Worm (Caenorhabditis elegans) whole organism, L2 larva: ENCODE data around the gene K07E3.4.

Source experiments
- C34F6.9 ChIP-seq: fragments of 150-350 bp; optimal IDR thresholded peaks from 2 replicates; lab custom pipeline; 2014; ENCODE audit warnings: missing biosample characterization, missing genetic modification characterization
- R02D3.7 ChIP-seq: fragments of 150-350 bp; optimal IDR thresholded peaks from 2 replicates; lab custom pipeline; 2014; ENCODE audit warnings: missing biosample characterization, missing genetic modification characterization
- Y55F3AM.14 ChIP-seq: fragments of 200-800 bp; sonication (Bioruptor generic); optimal IDR thresholded peaks from 2 replicates; lab custom pipeline; 2018; ENCODE audit warnings: mild to moderate bottlenecking, missing genetic modification characterization, missing compliant biosample characterization
- ZK546.5 ChIP-seq: sonication (generic microtip); optimal IDR thresholded peaks from 2 replicates; lab custom pipeline; 2017; ENCODE audit warnings: missing biosample characterization, missing genetic modification characterization
- ama-1 ChIP-seq: fragments of 150-350 bp; optimal IDR thresholded peaks from 2 replicates; lab custom pipeline; 2018; ENCODE audit warnings: inconsistent platforms
- blmp-1 ChIP-seq: sonication (generic microtip); optimal IDR thresholded peaks from 2 replicates; lab custom pipeline; 2017; ENCODE audit warnings: missing genetic modification characterization, mild to moderate bottlenecking, missing compliant biosample characterization, antibody characterized with exemption, moderate library complexity; ENCODE audit not compliant: insufficient read depth
- crh-2 ChIP-seq: sonication (generic microtip); optimal IDR thresholded peaks from 2 replicates; lab custom pipeline; 2017; ENCODE audit warnings: missing biosample characterization, missing genetic modification characterization
- dmd-4 ChIP-seq: sonication (generic microtip); optimal IDR thresholded peaks from 2 replicates; lab custom pipeline; 2017; ENCODE audit warnings: missing biosample characterization, missing genetic modification characterization
- elt-3 ChIP-seq: sonication (generic microtip); optimal IDR thresholded peaks from 2 replicates; lab custom pipeline; 2017; ENCODE audit warnings: missing biosample characterization, missing genetic modification characterization
- fos-1 ChIP-seq: fragments of 150-350 bp; optimal IDR thresholded peaks from 2 replicates; lab custom pipeline; 2014; ENCODE audit warnings: missing biosample characterization, missing genetic modification characterization
- gmeb-1 ChIP-seq: fragments of 150-350 bp; optimal IDR thresholded peaks from 2 replicates; lab custom pipeline; 2014; ENCODE audit warnings: missing biosample characterization, missing genetic modification characterization
- lin-13 ChIP-seq: fragments of 150-350 bp; optimal IDR thresholded peaks from 2 replicates; lab custom pipeline; 2014; ENCODE audit warnings: missing biosample characterization, missing genetic modification reagents, missing genetic modification characterization
- lin-39 ChIP-seq: fragments of 150-350 bp; optimal IDR thresholded peaks from 2 replicates; lab custom pipeline; 2014; ENCODE audit warnings: missing biosample characterization, missing genetic modification reagents, missing genetic modification characterization
- lsy-2 ChIP-seq, 2 experiments: fragments of 150-350 bp in 1 of 2; sonication (generic microtip) in 1 of 2; optimal IDR thresholded peaks; 2 replicates each; lab custom pipeline; 2014 to 2017; ENCODE audit warnings: missing biosample characterization in 2 of 2, missing genetic modification characterization in 2 of 2
- mbf-1 ChIP-seq: sonication (generic microtip); optimal IDR thresholded peaks from 2 replicates; lab custom pipeline; 2017; ENCODE audit warnings: missing biosample characterization, missing genetic modification characterization
- nhr-10 ChIP-seq: sonication (generic microtip); optimal IDR thresholded peaks from 2 replicates; lab custom pipeline; 2017; ENCODE audit warnings: missing biosample characterization, missing genetic modification characterization
- nhr-11 ChIP-seq: fragments of 150-350 bp; optimal IDR thresholded peaks from 2 replicates; lab custom pipeline; 2014; ENCODE audit warnings: missing biosample characterization, missing genetic modification characterization
- nhr-21 ChIP-seq: fragments of 150-350 bp; optimal IDR thresholded peaks from 2 replicates; lab custom pipeline; 2014; ENCODE audit warnings: missing biosample characterization, missing genetic modification characterization
- nhr-23 ChIP-seq: fragments of 150-350 bp; optimal IDR thresholded peaks from 2 replicates; lab custom pipeline; 2014; ENCODE audit warnings: missing biosample characterization, missing genetic modification reagents, missing genetic modification characterization
- nhr-237 ChIP-seq: fragments of 150-350 bp; optimal IDR thresholded peaks from 2 replicates; lab custom pipeline; 2014; ENCODE audit warnings: missing biosample characterization, missing genetic modification characterization
- nhr-6 ChIP-seq: fragments of 150-350 bp; optimal IDR thresholded peaks from 2 replicates; lab custom pipeline; 2014; ENCODE audit warnings: missing biosample characterization, missing genetic modification characterization
- sem-4 ChIP-seq: fragments of 150-350 bp; optimal IDR thresholded peaks from 2 replicates; lab custom pipeline; 2014; ENCODE audit warnings: missing biosample characterization, missing genetic modification reagents, missing genetic modification characterization
- skn-1 ChIP-seq: sonication (generic microtip); optimal IDR thresholded peaks from 2 replicates; lab custom pipeline; 2017; ENCODE audit warnings: missing biosample characterization, missing genetic modification characterization
- sma-3 ChIP-seq: sonication (generic microtip); optimal IDR thresholded peaks from 2 replicates; lab custom pipeline; 2016; ENCODE audit warnings: missing genetic modification reagents, missing genetic modification characterization, missing compliant biosample characterization
- snpc-4 ChIP-seq: fragments of 150-350 bp; optimal IDR thresholded peaks from 2 replicates; lab custom pipeline; 2014; ENCODE audit warnings: missing biosample characterization, missing genetic modification characterization
- unc-39 ChIP-seq: fragments of 150-350 bp; optimal IDR thresholded peaks from 2 replicates; lab custom pipeline; 2014; ENCODE audit warnings: missing biosample characterization, missing genetic modification characterization
- unc-55 ChIP-seq: fragments of 150-350 bp; sonication (generic microtip); optimal IDR thresholded peaks from 3 replicates; lab custom pipeline; 2014; ENCODE audit warnings: missing biosample characterization, missing genetic modification reagents, missing genetic modification characterization
- unc-62 ChIP-seq: fragments of 150-350 bp; optimal IDR thresholded peaks from 2 replicates; lab custom pipeline; 2014; ENCODE audit warnings: missing biosample characterization, missing genetic modification reagents, missing genetic modification characterization
- zag-1 ChIP-seq: fragments of 150-350 bp; optimal IDR thresholded peaks from 2 replicates; lab custom pipeline; 2014; ENCODE audit warnings: missing biosample characterization, missing genetic modification characterization
- ztf-11 ChIP-seq: sonication (generic microtip); optimal IDR thresholded peaks from 2 replicates; lab custom pipeline; 2017; ENCODE audit warnings: missing biosample characterization, missing genetic modification characterization
- ztf-4 ChIP-seq: fragments of 150-350 bp; optimal IDR thresholded peaks from 2 replicates; lab custom pipeline; 2014; ENCODE audit warnings: missing biosample characterization, missing genetic modification characterization

The K07E3.4 gene

DNA sequence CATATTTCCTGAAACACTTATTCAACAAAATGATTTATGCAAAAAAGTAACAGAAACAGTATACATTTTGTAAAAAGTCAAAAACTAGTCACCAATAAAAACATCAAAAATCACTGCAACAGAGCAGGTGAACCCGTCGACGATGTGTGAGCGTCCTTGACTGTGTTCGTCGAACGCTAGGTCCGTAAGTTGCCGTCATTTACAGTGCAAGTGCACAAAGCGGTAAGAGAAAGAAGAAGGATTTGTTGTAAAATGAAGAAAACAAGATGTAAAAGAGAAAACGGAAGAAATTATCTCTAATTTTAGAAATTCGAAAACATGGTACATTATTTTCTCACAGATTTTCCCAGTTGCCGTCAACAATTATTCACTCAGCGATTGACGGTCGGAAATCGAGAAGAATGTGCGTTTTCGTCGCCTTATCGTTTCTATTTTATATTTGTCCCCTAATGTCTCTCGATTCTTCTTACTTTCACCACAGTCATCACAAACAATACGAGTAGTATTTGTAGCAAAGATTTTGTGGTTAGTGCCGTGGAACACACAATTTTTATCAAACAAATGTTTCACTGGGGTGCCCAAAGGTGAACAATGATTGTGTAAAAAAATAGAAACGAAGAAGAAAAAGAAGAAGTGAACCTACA, 5.6 kb upstream of the K07E3.4 start (continued):
- TF ChIP-seq unc-39 (tag; lab: Kevin White, UChicago) (no peak), nhr-10 (tag; lab: Kevin White, UChicago) (no peak), zag-1 (tag; lab: Kevin White, UChicago) (no peak)

DNA sequence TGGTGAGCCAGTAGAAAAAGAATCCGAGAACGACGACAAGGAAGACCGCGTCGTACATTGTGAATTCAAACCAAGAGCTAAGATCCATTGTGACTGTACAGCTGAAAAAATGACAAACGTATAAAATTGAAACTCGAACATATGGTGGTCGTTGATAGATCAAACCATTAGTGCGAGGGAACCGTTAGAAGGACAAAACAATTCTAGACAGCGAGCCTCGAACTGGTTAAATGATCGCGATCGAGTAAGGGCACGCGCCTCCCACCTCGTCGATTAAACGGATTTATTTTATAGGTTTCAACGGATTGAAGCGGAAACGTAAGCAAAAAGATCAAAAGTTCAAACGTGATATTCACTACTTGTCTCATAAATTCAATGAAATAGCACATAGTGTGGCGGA, 4.7 kb upstream of the K07E3.4 start, which contains the start of gene vem-1:
Gene vem-1 (minus strand): TSS at position 101 of the 400 bp plus-strand sequence.
- TF ChIP-seq unc-55 (GFP tag; lab: Kevin White, UChicago): no peak
- no peak for TF ChIP-seq ZK546.5 (tag; lab: Kevin White, UChicago)

- TF ChIP-seq ZK546.5 (tag; lab: Kevin White, UChicago) (no peak), unc-39 (tag; lab: Kevin White, UChicago) (no peak), ama-1 (lab: Kevin White, UChicago) (no peak), crh-2 (tag; lab: Kevin White, UChicago) (peak; percentile 49), Y55F3AM.14 (GFP tag; lab: Kevin White, UChicago) (no peak)
Measured at ce11 chrX:8086725-8087641, 3.2 kb upstream of the K07E3.4 start.

DNA sequence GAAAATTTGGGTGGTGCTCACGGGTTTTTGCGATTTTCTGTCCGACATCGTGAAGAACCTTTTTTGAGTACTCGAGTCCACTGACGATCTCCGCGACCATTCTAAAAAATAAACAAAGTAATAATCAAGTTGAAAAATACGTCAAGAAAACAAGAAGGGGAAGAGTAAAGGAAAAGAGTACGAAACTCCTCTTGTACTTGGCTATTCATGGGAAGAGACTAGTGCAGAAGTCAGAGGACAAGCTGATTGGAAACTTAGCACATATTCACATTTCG, 2.6 kb upstream of the K07E3.4 start, which contains the start of gene dao-3:
Gene dao-3 (minus strand): TSS at position 101 of the 275 bp plus-strand sequence.
- TF ChIP-seq dmd-4 (tag; lab: Kevin White, UChicago) (no peak), nhr-23 (no peak), lsy-2 (tag; optimal IDR thresholded peaks at IDR 0.05; lab: Kevin White, UChicago) (no peak), nhr-11 (tag; lab: Kevin White, UChicago) (no peak), elt-3 (tag; lab: Kevin White, UChicago) (no peak), Y55F3AM.14 (GFP tag; lab: Kevin White, UChicago) (no peak), ama-1 (lab: Kevin White, UChicago) (no peak), crh-2 (tag; lab: Kevin White, UChicago) (no peak), mbf-1 (tag; lab: Kevin White, UChicago) (no peak), ztf-11 (tag; lab: Kevin White, UChicago) (no peak), sem-4 (no peak), lin-39 (tag; lab: Kevin White, UChicago) (no peak), ztf-4 (tag; lab: Kevin White, UChicago) (no peak), nhr-237 (tag; lab: Kevin White, UChicago) (no peak), unc-39 (tag; lab: Kevin White, UChicago) (no peak)

ce11 chrX:8084669-8085068, 851 bp upstream of the K07E3.4 start:
- TF ChIP-seq mbf-1 (tag; lab: Kevin White, UChicago): no peak
- no peak for TF ChIP-seq C34F6.9
- TF ChIP-seq nhr-6 (tag; lab: Kevin White, UChicago): no peak
- no peak for TF ChIP-seq nhr-23
- no peak for TF ChIP-seq blmp-1
- no peak for TF ChIP-seq fos-1 (tag; lab: Kevin White, UChicago)
- TF ChIP-seq unc-62 (GFP tag; lab: Kevin White, UChicago): no peak
- no peak for TF ChIP-seq ZK546.5 (tag; lab: Kevin White, UChicago)
- no peak for TF ChIP-seq dmd-4 (tag; lab: Kevin White, UChicago)
- TF ChIP-seq lsy-2 (tag; optimal IDR thresholded peaks at IDR 0.05; lab: Kevin White, UChicago): no peak
- no peak for TF ChIP-seq R02D3.7
- no peak for TF ChIP-seq nhr-21 (tag; lab: Kevin White, UChicago)
- TF ChIP-seq gmeb-1 (tag; lab: Kevin White, UChicago): no peak
- no peak for TF ChIP-seq elt-3 (tag; lab: Kevin White, UChicago)

ce11 chrX:8083330-8083729, 488 bp downstream of the K07E3.4 start:
- TF ChIP-seq sma-3 (GFP tag; lab: Kevin White, UChicago) (no peak), crh-2 (tag; lab: Kevin White, UChicago) (no peak), ZK546.5 (tag; lab: Kevin White, UChicago) (no peak), Y55F3AM.14 (GFP tag; lab: Kevin White, UChicago) (no peak), skn-1 (tag; lab: Kevin White, UChicago) (no peak), unc-39 (tag; lab: Kevin White, UChicago) (no peak), fos-1 (tag; lab: Kevin White, UChicago) (no peak), lin-13 (GFP tag; lab: Kevin White, UChicago) (no peak), nhr-10 (tag; lab: Kevin White, UChicago) (no peak), nhr-11 (tag; lab: Kevin White, UChicago) (no peak), ztf-4 (tag; lab: Kevin White, UChicago) (no peak), zag-1 (tag; lab: Kevin White, UChicago) (no peak), snpc-4 (tag; lab: Kevin White, UChicago) (no peak), gmeb-1 (tag; lab: Kevin White, UChicago) (no peak)
- TF ChIP-seq, all 48 proteins: peak for 0
